Worm (Caenorhabditis elegans): ENCODE measurements around the gene F38B6.6.

- TF ChIP-seq mel-28 (tag; optimal IDR thresholded peaks at IDR 0.05; ENCODE audit: borderline replicate concordance) = no peak
- TF ChIP-seq F52B5.7 (tag; optimal IDR thresholded peaks at IDR 0.05) = no peak
- no peak for TF ChIP-seq sea-2 (GFP tag; IDR thresholded peaks at IDR 0.05)
- no peak for TF ChIP-seq snpc-4 (GFP tag; optimal IDR thresholded peaks at IDR 0.05)
- TF ChIP-seq snpc-4 (tag; optimal IDR thresholded peaks at IDR 0.05) = no peak
Observed at ce11 chrX:6705156-6705555, 15.3 kb upstream of the F38B6.6 start.

All from whole organism, young adult.